Fruit fly (Drosophila melanogaster): ENCODE measurements around the gene Mf.

Gene Mf

dm6 chr3R:15125796-15126195, 55.5 kb downstream of the Mf start:
- TF ChIP-seq kay (GFP tag; ENCODE audit: borderline replicate concordance) (no peak), Hr96 (GFP tag; optimal IDR thresholded peaks at IDR 0.05) (no peak)

- no peak for TF ChIP-seq kay (GFP tag; ENCODE audit: borderline replicate concordance)
- no peak for TF ChIP-seq Crg-1 (GFP tag; optimal IDR thresholded peaks at IDR 0.05)
- TF ChIP-seq Hr96 (GFP tag; optimal IDR thresholded peaks at IDR 0.05), result no peak
- TF ChIP-seq bab1 (GFP tag; optimal IDR thresholded peaks at IDR 0.05), result no peak
Measured at dm6 chr3R:15124559-15124958, 56.8 kb downstream of the Mf start.

- TF ChIP-seq kay (GFP tag; ENCODE audit: borderline replicate concordance), result no peak
- TF ChIP-seq toe (GFP tag; optimal IDR thresholded peaks at IDR 0.05), result no peak
- no peak for TF ChIP-seq CG5204 (GFP tag; optimal IDR thresholded peaks at IDR 0.05)
- no peak for TF ChIP-seq cic (GFP tag; optimal IDR thresholded peaks at IDR 0.05)
- no peak for TF ChIP-seq tj (GFP tag; optimal IDR thresholded peaks at IDR 0.05)
- no peak for TF ChIP-seq CG11617 (GFP tag; optimal IDR thresholded peaks at IDR 0.05)
- TF ChIP-seq CG33017 (tag; optimal IDR thresholded peaks at IDR 0.05), result no peak
- no peak for TF ChIP-seq Crg-1 (GFP tag; optimal IDR thresholded peaks at IDR 0.05)
- no peak for TF ChIP-seq cnc (optimal IDR thresholded peaks at IDR 0.05)
- TF ChIP-seq pad (GFP tag; optimal IDR thresholded peaks at IDR 0.05), result no peak
- TF ChIP-seq CG7101 (tag; optimal IDR thresholded peaks at IDR 0.05), result no peak
- no peak for TF ChIP-seq CG1620 (GFP tag; optimal IDR thresholded peaks at IDR 0.05)
- TF ChIP-seq Hr96 (GFP tag; optimal IDR thresholded peaks at IDR 0.05), result no peak
- TF ChIP-seq Clk (GFP tag; optimal IDR thresholded peaks at IDR 0.05), result no peak
- no peak for TF ChIP-seq CG14711 (tag; optimal IDR thresholded peaks at IDR 0.05)
- no peak for TF ChIP-seq ovo (GFP tag; optimal IDR thresholded peaks at IDR 0.05)
- TF ChIP-seq bab1 (GFP tag; optimal IDR thresholded peaks at IDR 0.05), result no peak
- no peak for TF ChIP-seq CG7045 (GFP tag; optimal IDR thresholded peaks at IDR 0.05)
- TF ChIP-seq CG12768 (GFP tag; optimal IDR thresholded peaks at IDR 0.05), result no peak
Measured at dm6 chr3R:15123036-15123715, 58.1 kb downstream of the Mf start.

dm6 chr3R:15121599-15122394, 59.5 kb downstream of the Mf start:
- TF ChIP-seq kay (GFP tag; ENCODE audit: borderline replicate concordance) (no peak), CG12768 (GFP tag; optimal IDR thresholded peaks at IDR 0.05) (no peak), cic (GFP tag; optimal IDR thresholded peaks at IDR 0.05) (no peak), Mnt (GFP tag; optimal IDR thresholded peaks at IDR 0.05) (no peak), CG11617 (GFP tag; optimal IDR thresholded peaks at IDR 0.05) (no peak), CG33017 (tag; optimal IDR thresholded peaks at IDR 0.05) (no peak), CG7101 (tag; optimal IDR thresholded peaks at IDR 0.05) (no peak), CG5204 (GFP tag; optimal IDR thresholded peaks at IDR 0.05) (no peak), Clk (GFP tag; optimal IDR thresholded peaks at IDR 0.05) (no peak), CG1620 (GFP tag; optimal IDR thresholded peaks at IDR 0.05) (no peak), cnc (optimal IDR thresholded peaks at IDR 0.05) (no peak), CG14711 (tag; optimal IDR thresholded peaks at IDR 0.05) (no peak), CG7045 (GFP tag; optimal IDR thresholded peaks at IDR 0.05) (no peak)
